Fruit fly (Drosophila melanogaster): Measurements from ENCODE around the gene S6k.

Gene S6k

dm6 chr3L:5845466-5845865, 34.7 kb upstream of the S6k start, which contains the start of gene vn:
TSS of gene vn (minus strand) at chr3L:5845664.
- TF ChIP-seq Camta (GFP tag; optimal IDR thresholded peaks at IDR 0.05) (no peak), ken (GFP tag; IDR thresholded peaks at IDR 0.05) (no peak), hkb (optimal IDR thresholded peaks at IDR 0.05) (no peak), hkb (GFP tag; IDR thresholded peaks at IDR 0.05) (peak; percentile 40; the same call in 1 of the 2 replicates), TFAM (GFP tag; optimal IDR thresholded peaks at IDR 0.05) (no peak), CG8388 (GFP tag; optimal IDR thresholded peaks at IDR 0.05) (no peak), CG11723 (GFP tag; optimal IDR thresholded peaks at IDR 0.05) (no peak), CG8478 (optimal IDR thresholded peaks at IDR 0.05) (no peak), CG8359 (GFP tag; optimal IDR thresholded peaks at IDR 0.05; ENCODE audit: borderline replicate concordance) (no peak), Ada2b (GFP tag; IDR thresholded peaks at IDR 0.05) (no peak), CG10462 (GFP tag; optimal IDR thresholded peaks at IDR 0.05) (no peak), Vsx1 (GFP tag; optimal IDR thresholded peaks at IDR 0.05) (no peak), chn (GFP tag; optimal IDR thresholded peaks at IDR 0.05) (no peak), sens (GFP tag) (peak; percentile 49), sob (GFP tag; IDR thresholded peaks at IDR 0.05) (peak; percentile 25; the same call in 1 of the 2 replicates), ci (GFP tag; IDR thresholded peaks at IDR 0.05) (peak; percentile 52; the same call in 1 of the 3 replicates), CG3995 (GFP tag; optimal IDR thresholded peaks at IDR 0.05) (no peak), lilli (GFP tag; optimal IDR thresholded peaks at IDR 0.05) (no peak), pita (GFP tag; optimal IDR thresholded peaks at IDR 0.05) (no peak), CG12219 (GFP tag; optimal IDR thresholded peaks at IDR 0.05) (no peak), Antp (GFP tag; optimal IDR thresholded peaks at IDR 0.05) (no peak), CG14710 (tag; optimal IDR thresholded peaks at IDR 0.05) (no peak), CG31365 (tag; optimal IDR thresholded peaks at IDR 0.05) (no peak), CG16863 (GFP tag; optimal IDR thresholded peaks at IDR 0.05) (peak; percentile 3), fd3F (GFP tag; optimal IDR thresholded peaks at IDR 0.05) (no peak), CG4617 (GFP tag; optimal IDR thresholded peaks at IDR 0.05; ENCODE audit: borderline replicate concordance) (no peak), CG17829 (tag; optimal IDR thresholded peaks at IDR 0.05) (peak; percentile 26), Gsc (GFP tag; IDR thresholded peaks at IDR 0.05) (no peak), cad (GFP tag; optimal IDR thresholded peaks at IDR 0.05) (no peak), vvl (GFP tag; IDR thresholded peaks at IDR 0.05) (no peak; the same call in none of the 2 replicates), CG3065 (GFP tag; optimal IDR thresholded peaks at IDR 0.05) (no peak), CG13624 (GFP tag; optimal IDR thresholded peaks at IDR 0.05) (peak; percentile 17), CG13287 (GFP tag; IDR thresholded peaks at IDR 0.05; ENCODE audit: partially characterized antibody) (peak; percentile 66), CG4360 (GFP tag; IDR thresholded peaks at IDR 0.05) (0 out of 2 replicates have a peak, but pooled peaks have one; percentile 25), sim (GFP tag; IDR thresholded peaks at IDR 0.05) (0 out of 2 replicates have a peak, but pooled peaks have one; percentile 14), luna (GFP tag; optimal IDR thresholded peaks at IDR 0.05) (no peak), CG13775 (GFP tag; optimal IDR thresholded peaks at IDR 0.05) (peak; percentile 3), Lhr (GFP tag; optimal IDR thresholded peaks at IDR 0.05) (no peak), CG13296 (GFP tag; optimal IDR thresholded peaks at IDR 0.05) (no peak), otp (GFP tag; IDR thresholded peaks at IDR 0.05) (no peak), Side (GFP tag; optimal IDR thresholded peaks at IDR 0.05) (peak; percentile 6), ranshi (GFP tag; IDR thresholded peaks at IDR 0.05) (peak; percentile 15; the same call in 1 of the 2 replicates), CG6654 (GFP tag; optimal IDR thresholded peaks at IDR 0.05) (no peak), pb (GFP tag; optimal IDR thresholded peaks at IDR 0.05) (no peak), amos (GFP tag; IDR thresholded peaks at IDR 0.05; ENCODE audit: partially characterized antibody) (peak; percentile 50; the same call in 1 of the 2 replicates), Hsf (GFP tag; optimal IDR thresholded peaks at IDR 0.05) (no peak), ind (GFP tag; optimal IDR thresholded peaks at IDR 0.05) (no peak), Dad (GFP tag; optimal IDR thresholded peaks at IDR 0.05) (no peak), CG5953 (GFP tag; IDR thresholded peaks at IDR 0.05) (no peak), CG12391 (tag; optimal IDR thresholded peaks at IDR 0.05) (no peak), klu (GFP tag; IDR thresholded peaks at IDR 0.05) (no peak), ara (GFP tag; IDR thresholded peaks at IDR 0.05) (no peak), CG15269 (tag; optimal IDR thresholded peaks at IDR 0.05) (no peak)

Data from whole organism, embryonic.